Worm (Caenorhabditis elegans) whole organism, L4/young adult: Measurements from ENCODE around the gene Y51B9A.5.
A peak's percentile ranks its signal among the peaks of the same experiment; 100 is the strongest.

Source experiments
- W03F9.2 ChIP-seq: fragments of 150-350 bp; optimal IDR thresholded peaks from 2 replicates; lab custom pipeline; 2014; ENCODE audit warnings: missing biosample characterization, missing genetic modification characterization
- dao-5 ChIP-seq: sonication (generic microtip); optimal IDR thresholded peaks from 2 replicates; lab custom pipeline; 2016; ENCODE audit warnings: missing genotype, missing genetic modification characterization, moderate library complexity, missing compliant biosample characterization
- him-1 ChIP-seq: sonication (generic microtip); optimal IDR thresholded peaks from 2 replicates; lab custom pipeline; 2016; ENCODE audit warnings: missing genotype, missing genetic modification reagents, missing genetic modification characterization, missing compliant biosample characterization

Gene Y51B9A.5

ce11 chrII:9398370-9398901, 5.5 kb upstream of the Y51B9A.5 start, which contains the start of the genes Y51B9A.14 and Y51B9A.8:
Gene Y51B9A.14, minus strand, starts transcription at chrII:9398470.
Gene Y51B9A.8, plus strand, starts transcription at chrII:9398851.
- TF ChIP-seq dao-5 (no peak), W03F9.2 (tag; lab: Kevin White, UChicago) (no peak), him-1 (no peak)

ce11 chrII:9399746-9400145, 4.2 kb upstream of the Y51B9A.5 start, which contains the start of gene Y51B9A.7:
Gene Y51B9A.7, plus strand, starts transcription at chrII:9400046.
- TF ChIP-seq him-1 (no peak), W03F9.2 (tag; lab: Kevin White, UChicago) (no peak), dao-5 (no peak)

ce11 chrII:9403087-9403486, 859 bp upstream of the Y51B9A.5 start, which contains the start of gene Y51B9A.6:
Gene Y51B9A.6, minus strand, starts transcription at chrII:9403187.
- no peak for TF ChIP-seq W03F9.2 (tag; lab: Kevin White, UChicago)
- TF ChIP-seq him-1, result no peak
- TF ChIP-seq dao-5, result no peak

- TF ChIP-seq him-1 (no peak), dao-5 (no peak), W03F9.2 (tag; lab: Kevin White, UChicago) (no peak)
These were observed 3.1 kb downstream of the Y51B9A.5 start, which contains the start of gene mpz-6 for ce11 chrII:9407020-9407419. Gene mpz-6, minus strand, starts transcription at chrII:9407120.

ce11 chrII:9407469-9407868, 3.5 kb downstream of the Y51B9A.5 start, which contains the start of gene arrd-2:
Gene arrd-2, plus strand, starts transcription at chrII:9407769.
- no peak for TF ChIP-seq dao-5
- TF ChIP-seq W03F9.2 (tag; lab: Kevin White, UChicago), result no peak
- TF ChIP-seq him-1, result no peak

ce11 chrII:9411497-9411896, 7.6 kb downstream of the Y51B9A.5 start, which contains the start of gene M176.9:
Gene M176.9, minus strand, starts transcription at chrII:9411597.
- TF ChIP-seq him-1 (no peak), W03F9.2 (tag; lab: Kevin White, UChicago) (no peak), dao-5 (no peak)

- TF ChIP-seq dao-5 (no peak), W03F9.2 (tag; lab: Kevin White, UChicago) (no peak), him-1 (no peak)
These were observed 8.2 kb downstream of the Y51B9A.5 start, which contains the start of gene arrd-3 for ce11 chrII:9412086-9412608. Gene arrd-3, plus strand, starts transcription at chrII:9412558.

- TF ChIP-seq him-1, result no peak
- peak; percentile 81 for TF ChIP-seq W03F9.2 (tag; lab: Kevin White, UChicago)
- TF ChIP-seq dao-5, result no peak
These were observed 12.7 kb downstream of the Y51B9A.5 start, which contains the start of the genes gss-1 and chch-3 for ce11 chrII:9416381-9417276. Gene gss-1, minus strand, starts transcription at chrII:9416431. Gene chch-3, plus strand, starts transcription at chrII:9417013.

- TF ChIP-seq dao-5 (no peak), W03F9.2 (tag; lab: Kevin White, UChicago) (no peak), him-1 (no peak)
These were observed 14.2 kb downstream of the Y51B9A.5 start, which contains the start of the genes M176.4 and M176.16 for ce11 chrII:9418065-9418567. Gene M176.4, plus strand, starts transcription at chrII:9418365. Gene M176.16, plus strand, starts transcription at chrII:9418517.

- TF ChIP-seq dao-5, result no peak
These were observed 15.0 kb downstream of the Y51B9A.5 start for ce11 chrII:9418843-9419532.

ce11 chrII:9421969-9422368, 18.0 kb downstream of the Y51B9A.5 start, which contains the start of gene M176.11:
Gene M176.11, plus strand, starts transcription at chrII:9422269.
- TF ChIP-seq W03F9.2 (tag; lab: Kevin White, UChicago), result no peak
- no peak for TF ChIP-seq him-1
- TF ChIP-seq dao-5, result no peak

ce11 chrII:9426076-9426475, 22.1 kb downstream of the Y51B9A.5 start, which contains the start of gene M176.10:
Gene M176.10, minus strand, starts transcription at chrII:9426176.
- TF ChIP-seq him-1 (no peak), dao-5 (no peak), W03F9.2 (tag; lab: Kevin White, UChicago) (no peak)

ce11 chrII:9427644-9428043, 23.7 kb downstream of the Y51B9A.5 start, which contains the start of gene M176.5:
Gene M176.5, minus strand, starts transcription at chrII:9427744.
- TF ChIP-seq W03F9.2 (tag; lab: Kevin White, UChicago), result no peak
- TF ChIP-seq him-1, result no peak
- TF ChIP-seq dao-5, result no peak
